Fruit fly (Drosophila melanogaster): ENCODE measurements around the gene CG5321.
A peak's percentile ranks its signal among the peaks of the same experiment; 100 is the strongest.

Gene CG5321

DNA sequence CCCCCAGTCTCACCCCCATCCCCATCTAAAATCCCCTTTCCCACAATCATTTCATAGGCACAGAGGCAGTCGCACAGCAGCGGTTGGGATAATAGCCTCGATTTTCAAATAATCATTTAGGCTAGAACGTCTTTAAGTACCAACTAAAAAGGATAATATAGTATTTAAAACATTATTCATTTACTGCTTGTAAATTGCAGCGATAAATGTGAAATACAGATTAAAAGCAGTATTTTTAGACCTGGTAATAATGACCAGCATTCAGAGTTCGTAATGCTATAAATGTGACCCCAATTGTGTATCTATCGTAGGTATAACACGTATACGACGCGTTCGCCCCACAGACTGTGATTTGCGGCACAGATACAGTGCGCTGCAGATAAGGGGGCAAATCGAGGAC, 48.2 kb downstream of the CG5321 start (continued):
- no peak for TF ChIP-seq CG9437 (GFP tag; optimal IDR thresholded peaks at IDR 0.05)
- no peak for TF ChIP-seq gro (GFP tag; optimal IDR thresholded peaks at IDR 0.05)
- no peak for TF ChIP-seq pum (GFP tag; optimal IDR thresholded peaks at IDR 0.05)
- no peak for TF ChIP-seq CG1602 (GFP tag; optimal IDR thresholded peaks at IDR 0.05)
- no peak for TF ChIP-seq CkIIα-i1 (GFP tag; IDR thresholded peaks at IDR 0.05)
- no peak for TF ChIP-seq gsb (GFP tag; IDR thresholded peaks at IDR 0.05)
- no peak for TF ChIP-seq CG9797 (GFP tag; optimal IDR thresholded peaks at IDR 0.05)
- no peak for TF ChIP-seq Nf-YA (GFP tag; IDR thresholded peaks at IDR 0.05)
- TF ChIP-seq CG6765 (GFP tag; optimal IDR thresholded peaks at IDR 0.05) = no peak
- peak; percentile 7 for TF ChIP-seq CG10267 (tag; optimal IDR thresholded peaks at IDR 0.05)
- TF ChIP-seq maf-S (GFP tag; optimal IDR thresholded peaks at IDR 0.05) = no peak
- no peak for TF ChIP-seq h (optimal IDR thresholded peaks at IDR 0.05)
- TF ChIP-seq CG5245 (GFP tag; optimal IDR thresholded peaks at IDR 0.05) = no peak
- TF ChIP-seq Scr (GFP tag; IDR thresholded peaks at IDR 0.05; ENCODE audit: partially characterized antibody) = no peak
- TF ChIP-seq HmgD (GFP tag; optimal IDR thresholded peaks at IDR 0.05) = no peak
- no peak for TF ChIP-seq Gsc (GFP tag; IDR thresholded peaks at IDR 0.05)
- no peak for TF ChIP-seq CG10321 (GFP tag; IDR thresholded peaks at IDR 0.05)
- peak; percentile 6 for TF ChIP-seq CG13296 (GFP tag; optimal IDR thresholded peaks at IDR 0.05)
- no peak for TF ChIP-seq trh (GFP tag; optimal IDR thresholded peaks at IDR 0.05)
- peak; percentile 82 for TF ChIP-seq Ets65A (GFP tag)
- TF ChIP-seq CrebB (tag; optimal IDR thresholded peaks at IDR 0.05) = no peak
- TF ChIP-seq CG4707 (GFP tag; optimal IDR thresholded peaks at IDR 0.05) = no peak
- no peak for TF ChIP-seq ato (GFP tag; IDR thresholded peaks at IDR 0.05; ENCODE audit: partially characterized antibody)
- TF ChIP-seq Rfx (GFP tag; IDR thresholded peaks at IDR 0.05) = peak; percentile 40; the same call in 1 of the 2 replicates
- TF ChIP-seq Xbp1 (GFP tag; optimal IDR thresholded peaks at IDR 0.05) = peak; percentile 29
- TF ChIP-seq Elba2 (GFP tag; optimal IDR thresholded peaks at IDR 0.05) = no peak
- TF ChIP-seq Adf1 (GFP tag; IDR thresholded peaks at IDR 0.05) = no peak
- TF ChIP-seq Dp (GFP tag; optimal IDR thresholded peaks at IDR 0.05) = no peak
- TF ChIP-seq Vsx1 (GFP tag; optimal IDR thresholded peaks at IDR 0.05) = no peak
- TF ChIP-seq D19B (GFP tag; optimal IDR thresholded peaks at IDR 0.05) = no peak
- TF ChIP-seq otp (GFP tag; IDR thresholded peaks at IDR 0.05) = no peak
- TF ChIP-seq br (optimal IDR thresholded peaks at IDR 0.05) = no peak
- no peak for TF ChIP-seq CG17802 (tag; optimal IDR thresholded peaks at IDR 0.05)
- no peak for TF ChIP-seq CG30020 (tag; optimal IDR thresholded peaks at IDR 0.05)
- TF ChIP-seq CG33557 (GFP tag; optimal IDR thresholded peaks at IDR 0.05) = no peak
- TF ChIP-seq klu (GFP tag; IDR thresholded peaks at IDR 0.05) = 0 out of 2 replicates have a peak, but pooled peaks have one; percentile 15
- no peak for TF ChIP-seq Myb (GFP tag; optimal IDR thresholded peaks at IDR 0.05)
- TF ChIP-seq lmd (GFP tag; IDR thresholded peaks at IDR 0.05) = peak; percentile 38; the same call in 1 of the 2 replicates
- no peak for TF ChIP-seq sima (GFP tag; optimal IDR thresholded peaks at IDR 0.05)
- TF ChIP-seq nerfin-1 (tag; optimal IDR thresholded peaks at IDR 0.05) = peak; percentile 16
- no peak for TF ChIP-seq Max (GFP tag; optimal IDR thresholded peaks at IDR 0.05)
- TF ChIP-seq Hmx (GFP tag; optimal IDR thresholded peaks at IDR 0.05) = no peak
- TF ChIP-seq sr (GFP tag; IDR thresholded peaks at IDR 0.05) = no peak
- peak; percentile 45 for TF ChIP-seq Blimp-1 (GFP tag; optimal IDR thresholded peaks at IDR 0.05)
- no peak for TF ChIP-seq Trl (optimal IDR thresholded peaks at IDR 0.05)
- TF ChIP-seq Trl (GFP tag; optimal IDR thresholded peaks at IDR 0.05) = no peak
- no peak for TF ChIP-seq CG31365 (tag; optimal IDR thresholded peaks at IDR 0.05)
- no peak for TF ChIP-seq CG13287 (GFP tag; IDR thresholded peaks at IDR 0.05; ENCODE audit: partially characterized antibody)
- no peak for TF ChIP-seq CG18011 (GFP tag; optimal IDR thresholded peaks at IDR 0.05)
- TF ChIP-seq Oli (tag; optimal IDR thresholded peaks at IDR 0.05) = peak; percentile 40
- TF ChIP-seq CG10431 (GFP tag; optimal IDR thresholded peaks at IDR 0.05) = no peak
- no peak for TF ChIP-seq gcm (GFP tag; optimal IDR thresholded peaks at IDR 0.05)
- no peak for TF ChIP-seq dan (GFP tag; IDR thresholded peaks at IDR 0.05)

All from whole organism, embryonic.